Fruit fly (Drosophila melanogaster) whole organism, prepupa: ENCODE results near the gene CG9205.

Source experiments
- CG10631 ChIP-seq: fragments of 200-800 bp; sonication (Bioruptor generic); optimal IDR thresholded peaks from 2 replicates; lab custom pipeline; 2016; ENCODE audit warnings: missing biosample characterization, missing genetic modification characterization
- CG10669 ChIP-seq: fragments of 200-800 bp; sonication (Bioruptor generic); optimal IDR thresholded peaks from 3 replicates; lab custom pipeline; 2018; ENCODE audit warnings: missing biosample characterization, mild to moderate bottlenecking, missing genetic modification characterization, moderate library complexity
- CG11294 ChIP-seq: fragments of 200-800 bp; sonication (Bioruptor generic); IDR thresholded peaks from 2 replicates; pipeline ENCODE4 v1.3.6; 2022; ENCODE audit warnings: missing biosample characterization, missing genetic modification characterization
- CG11762 ChIP-seq: fragments of 200-800 bp; sonication (Bioruptor generic); optimal IDR thresholded peaks from 3 replicates; lab custom pipeline; 2016; ENCODE audit warnings: missing biosample characterization, missing genetic modification characterization; ENCODE audit not compliant: insufficient read depth
- CG11902 ChIP-seq: fragments of 200-800 bp; sonication (Bioruptor generic); optimal IDR thresholded peaks from 3 replicates; lab custom pipeline; 2016; ENCODE audit warnings: missing biosample characterization, missing genetic modification characterization
- CG15336 ChIP-seq: fragments of 200-800 bp; sonication (Bioruptor generic); IDR thresholded peaks from 2 replicates; pipeline ENCODE4 v1.3.6; 2022; ENCODE audit warnings: missing biosample characterization, missing genetic modification characterization
- CG1621 ChIP-seq: fragments of 200-800 bp; sonication (Bioruptor generic); optimal IDR thresholded peaks from 3 replicates; lab custom pipeline; 2018; ENCODE audit warnings: missing biosample characterization, mild to moderate bottlenecking, missing genetic modification characterization
- CG16779 ChIP-seq: fragments of 200-800 bp; sonication (Bioruptor generic); optimal IDR thresholded peaks from 3 replicates; lab custom pipeline; 2017; ENCODE audit warnings: missing biosample characterization, mild to moderate bottlenecking, missing genetic modification characterization
- CG3032 ChIP-seq: fragments of 200-800 bp; optimal IDR thresholded peaks from 2 replicates; lab custom pipeline; 2019; ENCODE audit warnings: missing biosample characterization, mild to moderate bottlenecking, missing genetic modification characterization, moderate library complexity
- CG32006 ChIP-seq: fragments of 200-800 bp; sonication (Bioruptor generic); optimal IDR thresholded peaks from 3 replicates; lab custom pipeline; 2017; ENCODE audit warnings: missing biosample characterization, mild to moderate bottlenecking, missing genetic modification characterization
- CG34406 ChIP-seq: fragments of 200-800 bp; sonication (Bioruptor generic); optimal IDR thresholded peaks from 3 replicates; lab custom pipeline; 2016; ENCODE audit warnings: missing biosample characterization, missing genetic modification characterization
- CG3919 ChIP-seq: fragments of 200-800 bp; sonication (Bioruptor generic); optimal IDR thresholded peaks from 3 replicates; lab custom pipeline; 2016; ENCODE audit warnings: missing biosample characterization, missing genetic modification characterization
- CG6163 ChIP-seq: fragments of 200-800 bp; sonication (Bioruptor generic); IDR thresholded peaks from 3 replicates; pipeline ENCODE4 v1.3.6; 2022; ENCODE audit warnings: missing biosample characterization, missing genetic modification characterization
- CG6792 ChIP-seq: fragments of 200-800 bp; sonication (Bioruptor generic); optimal IDR thresholded peaks from 3 replicates; lab custom pipeline; 2016; ENCODE audit warnings: missing biosample characterization, missing genetic modification characterization
- CG6808 ChIP-seq: fragments of 200-800 bp; sonication (Bioruptor generic); optimal IDR thresholded peaks from 3 replicates; lab custom pipeline; 2017; ENCODE audit warnings: missing biosample characterization, missing genetic modification characterization, mild to moderate bottlenecking, moderate library complexity, missing genetic modification reagents
- CG6854 ChIP-seq: fragments of 200-800 bp; sonication (Bioruptor generic); optimal IDR thresholded peaks from 2 replicates; lab custom pipeline; 2017; ENCODE audit warnings: missing biosample characterization, mild to moderate bottlenecking, missing genetic modification characterization
- CG7368 ChIP-seq: fragments of 200-800 bp; sonication (Bioruptor generic); optimal IDR thresholded peaks from 3 replicates; lab custom pipeline; 2016; ENCODE audit warnings: missing biosample characterization, missing genetic modification characterization
- CG8319 ChIP-seq: fragments of 200-800 bp; sonication (Bioruptor generic); optimal IDR thresholded peaks from 3 replicates; lab custom pipeline; 2016; ENCODE audit warnings: missing biosample characterization, missing genetic modification characterization
- CG9139 ChIP-seq: fragments of 200-800 bp; sonication (Bioruptor generic); optimal IDR thresholded peaks from 3 replicates; lab custom pipeline; 2017; ENCODE audit warnings: missing biosample characterization, mild to moderate bottlenecking, missing genetic modification characterization
- Eip75B ChIP-seq: fragments of 200-800 bp; sonication (Bioruptor generic); optimal IDR thresholded peaks from 3 replicates; lab custom pipeline; 2016; ENCODE audit warnings: missing biosample characterization, missing genetic modification characterization
- Eip78C ChIP-seq: fragments of 200-800 bp; sonication (Bioruptor generic); peaks from one replicate; lab custom pipeline; 2016; ENCODE audit warnings: missing biosample characterization, missing genetic modification characterization
- Eip93F ChIP-seq: fragments of 200-800 bp; sonication (Bioruptor generic); optimal IDR thresholded peaks from 2 replicates; lab custom pipeline; 2016; ENCODE audit warnings: missing biosample characterization, mild to moderate bottlenecking, missing genetic modification characterization
- Ets21C ChIP-seq: fragments of 200-800 bp; sonication (Bioruptor generic); optimal IDR thresholded peaks from 3 replicates; lab custom pipeline; 2016; ENCODE audit warnings: missing biosample characterization, missing genetic modification characterization
- Ets96B ChIP-seq: fragments of 200-800 bp; optimal IDR thresholded peaks from 2 replicates; lab custom pipeline; 2019; ENCODE audit warnings: missing biosample characterization, mild to moderate bottlenecking, missing genetic modification characterization, moderate library complexity
- Hr38 ChIP-seq: sonication (Bioruptor generic); optimal IDR thresholded peaks from 2 replicates; lab custom pipeline; 2016; ENCODE audit warnings: missing biosample characterization, missing genetic modification characterization
- Hr39 ChIP-seq: fragments of 200-800 bp; sonication (Bioruptor generic); optimal IDR thresholded peaks from 2 replicates; lab custom pipeline; 2016; ENCODE audit warnings: missing biosample characterization, missing genetic modification characterization
- Smox ChIP-seq: fragments of 200-800 bp; sonication (Bioruptor generic); optimal IDR thresholded peaks from 3 replicates; lab custom pipeline; 2016; ENCODE audit warnings: missing biosample characterization, missing genetic modification characterization
- Sox102F ChIP-seq: fragments of 200-800 bp; sonication (Bioruptor generic); optimal IDR thresholded peaks from 2 replicates; lab custom pipeline; 2016; ENCODE audit warnings: missing biosample characterization, mild to moderate bottlenecking, missing genetic modification characterization
- achi ChIP-seq: fragments of 200-800 bp; sonication (Bioruptor generic); optimal IDR thresholded peaks from 3 replicates; lab custom pipeline; 2016; ENCODE audit warnings: missing biosample characterization, missing genetic modification characterization
- acj6 ChIP-seq: fragments of 200-800 bp; sonication (Bioruptor generic); optimal IDR thresholded peaks from 3 replicates; lab custom pipeline; 2016; ENCODE audit warnings: missing biosample characterization, missing genetic modification characterization
- cyc ChIP-seq: fragments of 200-800 bp; sonication (Bioruptor generic); optimal IDR thresholded peaks from 3 replicates; lab custom pipeline; 2016; ENCODE audit warnings: missing biosample characterization, missing genetic modification characterization
- dsx ChIP-seq: fragments of 200-800 bp; optimal IDR thresholded peaks from 3 replicates; lab custom pipeline; 2019; ENCODE audit warnings: missing biosample characterization, mild to moderate bottlenecking, missing genetic modification characterization, moderate library complexity; ENCODE audit not compliant: poor library complexity, severe bottlenecking
- eg ChIP-seq: fragments of 200-800 bp; sonication (Bioruptor generic); IDR thresholded peaks from 3 replicates; pipeline ENCODE4 v1.3.6; 2022; ENCODE audit warnings: missing biosample characterization, missing genetic modification characterization
- fd59A ChIP-seq: fragments of 200-800 bp; sonication (Bioruptor generic); optimal IDR thresholded peaks from 2 replicates; lab custom pipeline; 2017; ENCODE audit warnings: missing biosample characterization, mild to moderate bottlenecking, missing genetic modification characterization, missing genetic modification reagents
- fd85E ChIP-seq: fragments of 200-800 bp; sonication (Bioruptor generic); optimal IDR thresholded peaks from 3 replicates; lab custom pipeline; 2016; ENCODE audit warnings: missing biosample characterization, missing genetic modification characterization
- fkh ChIP-seq: fragments of 200-800 bp; sonication (Bioruptor generic); optimal IDR thresholded peaks from 3 replicates; lab custom pipeline; 2017; ENCODE audit warnings: missing biosample characterization, mild to moderate bottlenecking, missing genetic modification characterization, moderate library complexity
- lz ChIP-seq: fragments of 200-800 bp; sonication (Bioruptor generic); optimal IDR thresholded peaks from 3 replicates; lab custom pipeline; 2016; ENCODE audit warnings: missing biosample characterization, missing genetic modification characterization
- net ChIP-seq: fragments of 200-800 bp; sonication (Bioruptor generic); optimal IDR thresholded peaks from 3 replicates; lab custom pipeline; 2016; ENCODE audit warnings: missing biosample characterization, missing genetic modification characterization
- pdm3 ChIP-seq: fragments of 200-800 bp; sonication (Bioruptor generic); optimal IDR thresholded peaks from 3 replicates; lab custom pipeline; 2016; ENCODE audit warnings: missing biosample characterization, missing genetic modification characterization
- salr ChIP-seq, 2 experiments: fragments of 200-800 bp; sonication (Bioruptor generic); optimal IDR thresholded peaks; 3 replicates each; lab custom pipeline; 2016 to 2018; ENCODE audit warnings: missing biosample characterization in 2 of 2, missing genetic modification characterization in 2 of 2, mild to moderate bottlenecking in 1 of 2
- ss ChIP-seq, 2 experiments: fragments of 200-800 bp; sonication (Bioruptor generic); optimal IDR thresholded peaks; 2 replicates in 1 of 2; 3 replicates in 1 of 2; lab custom pipeline; 2017 to 2018; ENCODE audit warnings: mild to moderate bottlenecking in 2 of 2, missing biosample characterization in 2 of 2, missing genetic modification characterization in 2 of 2, moderate library complexity in 1 of 2
- svp ChIP-seq: fragments of 200-800 bp; sonication (Bioruptor generic); peaks from one replicate; lab custom pipeline; 2016; ENCODE audit warnings: missing biosample characterization, missing genetic modification characterization
- vri ChIP-seq: fragments of 200-800 bp; sonication (Bioruptor generic); optimal IDR thresholded peaks from 3 replicates; lab custom pipeline; 2016; ENCODE audit warnings: missing biosample characterization, mild to moderate bottlenecking, missing genetic modification characterization

The CG9205 gene

dm6 chr3L:1034190-1034886 lies at the start of gene CG9205, which contains the start of gene trio:
CG9205 (plus strand) TSS chr3L:1034697.
trio (minus strand) TSS chr3L:1034875.
- TF ChIP-seq CG15336 (GFP tag; lab: Robert Waterston, UW) (peak; percentile 27; the same call in 1 of the 2 replicates), CG3032 (tag; lab: Kevin White, UChicago) (no peak), fkh (peak; percentile 27), acj6 (GFP tag; lab: Kevin White, UChicago) (no peak), vri (GFP tag; lab: Kevin White, UChicago) (peak; percentile 23), Ets96B (tag; lab: Kevin White, UChicago) (no peak), net (GFP tag; lab: Kevin White, UChicago) (no peak), CG6163 (no peak), CG6808 (GFP tag; lab: Kevin White, UChicago) (no peak), CG32006 (GFP tag; lab: Kevin White, UChicago) (no peak), Eip78C (GFP tag; lab: Kevin White, UChicago) (peak; percentile 79), CG10669 (GFP tag; lab: Kevin White, UChicago) (no peak), Eip75B (no peak), salr (GFP tag; optimal IDR thresholded peaks at IDR 0.05; lab: Kevin White, UChicago) (no peak), CG11294 (no peak), Hr39 (no peak), dsx (GFP tag; lab: Kevin White, UChicago) (no peak), Sox102F (GFP tag; lab: Kevin White, UChicago) (no peak), CG9139 (GFP tag; lab: Kevin White, UChicago) (no peak), svp (GFP tag; lab: Kevin White, UChicago) (no peak), CG7368 (no peak), lz (no peak), CG3919 (GFP tag; lab: Kevin White, UChicago) (no peak), CG8319 (GFP tag; lab: Kevin White, UChicago) (no peak), ss (GFP tag; optimal IDR thresholded peaks at IDR 0.05; lab: Kevin White, UChicago) (peak in 1 of 2 experiments; percentile 27), CG34406 (GFP tag; lab: Kevin White, UChicago) (no peak), eg (GFP tag; lab: Robert Waterston, UW) (no peak), CG11762 (GFP tag; lab: Kevin White, UChicago) (no peak), CG1621 (tag; lab: Kevin White, UChicago) (no peak), fd85E (GFP tag; lab: Kevin White, UChicago) (no peak), CG10631 (no peak), Hr38 (GFP tag; lab: Kevin White, UChicago) (no peak)

- no peak for TF ChIP-seq Eip75B
- no peak for TF ChIP-seq dsx (GFP tag; lab: Kevin White, UChicago)
- TF ChIP-seq Ets21C, result no peak
- peak; percentile 59 for TF ChIP-seq achi
- TF ChIP-seq Eip93F (GFP tag; lab: Kevin White, UChicago), result no peak
- TF ChIP-seq Hr39, result no peak
- peak; percentile 50 for TF ChIP-seq CG6808 (GFP tag; lab: Kevin White, UChicago)
These were observed 40.8 kb upstream of the CG9205 start, which contains the start of gene aln for dm6 chr3L:993709-994108. aln (plus strand) TSS chr3L:993983.

- TF ChIP-seq Eip75B, result no peak
- TF ChIP-seq CG1621 (tag; lab: Kevin White, UChicago), result no peak
- no peak for TF ChIP-seq salr (GFP tag; optimal IDR thresholded peaks at IDR 0.05; lab: Kevin White, UChicago)
- TF ChIP-seq cyc, result no peak
- no peak for TF ChIP-seq fd59A (GFP tag; lab: Kevin White, UChicago)
- no peak for TF ChIP-seq CG6163
- TF ChIP-seq CG6792 (GFP tag; lab: Kevin White, UChicago), result no peak
- no peak for TF ChIP-seq pdm3 (GFP tag; lab: Kevin White, UChicago)
- TF ChIP-seq Eip78C (GFP tag; lab: Kevin White, UChicago), result no peak
- no peak for TF ChIP-seq CG6854 (GFP tag; lab: Kevin White, UChicago)
- TF ChIP-seq CG11902 (GFP tag; lab: Kevin White, UChicago), result no peak
- TF ChIP-seq achi, result no peak
- no peak for TF ChIP-seq Eip93F (GFP tag; lab: Kevin White, UChicago)
- TF ChIP-seq CG16779, result no peak
- no peak for TF ChIP-seq Smox (GFP tag; lab: Kevin White, UChicago)
- no peak for TF ChIP-seq Ets21C
- TF ChIP-seq ss (GFP tag; optimal IDR thresholded peaks at IDR 0.05; lab: Kevin White, UChicago), result no peak
These were observed 38.8 kb upstream of the CG9205 start for dm6 chr3L:995685-996084.
